Fruit fly (Drosophila melanogaster): ENCODE measurements around the gene RhoGAP92B.

Gene RhoGAP92B

dm6 chr3R:19860996-19861719 is 43.8 kb upstream of the RhoGAP92B start, which contains the start of the genes Ire1 and Mrm2 (continued):
- TF ChIP-seq fru (optimal IDR thresholded peaks at IDR 0.05) (no peak), CG9876 (GFP tag; optimal IDR thresholded peaks at IDR 0.05) (peak; percentile 85), tna (GFP tag; IDR thresholded peaks at IDR 0.05; ENCODE audit: partially characterized antibody) (no peak; the same call in 1 of the 2 replicates), CHES-1-like (GFP tag; optimal IDR thresholded peaks at IDR 0.05) (peak; percentile 93), CG10654 (GFP tag; optimal IDR thresholded peaks at IDR 0.05) (peak; percentile 69), Stat92E (GFP tag; optimal IDR thresholded peaks at IDR 0.05) (peak in 1 of 3 experiments; percentile 58), her (GFP tag; optimal IDR thresholded peaks at IDR 0.05) (peak; percentile 81), CG17829 (tag; optimal IDR thresholded peaks at IDR 0.05) (peak; percentile 85), sna (GFP tag; IDR thresholded peaks at IDR 0.05; ENCODE audit: partially characterized antibody) (0 out of 2 replicates have a peak, but pooled peaks have one; percentile 65), cwo (GFP tag; optimal IDR thresholded peaks at IDR 0.05) (peak; percentile 53), CG10462 (GFP tag; optimal IDR thresholded peaks at IDR 0.05) (peak; percentile 53), onecut (GFP tag; IDR thresholded peaks at IDR 0.05) (peak; percentile 70), Xrp1 (GFP tag; IDR thresholded peaks at IDR 0.05) (peak; percentile 64; the same call in 1 of the 2 replicates), pan (optimal IDR thresholded peaks at IDR 0.05) (no peak), pan (GFP tag; optimal IDR thresholded peaks at IDR 0.05 in 1 of 2, IDR thresholded peaks at IDR 0.05 in 1 of 2) (peak in 1 of 2 experiments; percentile 78), ftz-f1 (GFP tag; optimal IDR thresholded peaks at IDR 0.05) (no peak), CG9817 (tag; optimal IDR thresholded peaks at IDR 0.05) (peak; percentile 90), Hr78 (GFP tag; optimal IDR thresholded peaks at IDR 0.05) (peak; percentile 1 to 72), mam (GFP tag; optimal IDR thresholded peaks at IDR 0.05) (peak; percentile 93), CG2875 (GFP tag; optimal IDR thresholded peaks at IDR 0.05) (peak; percentile 48), Pdp1 (GFP tag; optimal IDR thresholded peaks at IDR 0.05) (peak; percentile 92 to 93), CG13296 (GFP tag; optimal IDR thresholded peaks at IDR 0.05) (peak; percentile 45), CG13894 (tag; optimal IDR thresholded peaks at IDR 0.05) (peak; percentile 69), CG6272 (GFP tag; IDR thresholded peaks at IDR 0.05) (peak; percentile 63), nau (GFP tag; optimal IDR thresholded peaks at IDR 0.05) (no peak), CG7556 (GFP tag; optimal IDR thresholded peaks at IDR 0.05) (peak; percentile 46), Bdp1 (GFP tag; optimal IDR thresholded peaks at IDR 0.05) (peak; percentile 75), Atf6 (GFP tag; IDR thresholded peaks at IDR 0.05) (peak; percentile 64), NC2β (GFP tag; optimal IDR thresholded peaks at IDR 0.05) (peak; percentile 91), Dfd (GFP tag; optimal IDR thresholded peaks at IDR 0.05) (peak in 1 of 2 experiments; percentile 87), ato (GFP tag; IDR thresholded peaks at IDR 0.05; ENCODE audit: partially characterized antibody) (no peak), cas (GFP tag; IDR thresholded peaks at IDR 0.05) (peak; percentile 24; the same call in 1 of the 2 replicates), Blimp-1 (GFP tag; optimal IDR thresholded peaks at IDR 0.05) (peak; percentile 50), Lpt (GFP tag; optimal IDR thresholded peaks at IDR 0.05) (no peak), kay (GFP tag; optimal IDR thresholded peaks at IDR 0.05) (peak; percentile 60), CG9215 (GFP tag; IDR thresholded peaks at IDR 0.05) (peak; percentile 78), seq (GFP tag; IDR thresholded peaks at IDR 0.05) (peak; percentile 29; the same call in 1 of the 2 replicates), ERR (GFP tag; optimal IDR thresholded peaks at IDR 0.05) (peak; percentile 73), Asciz (GFP tag; optimal IDR thresholded peaks at IDR 0.05) (no peak), CG16863 (GFP tag; optimal IDR thresholded peaks at IDR 0.05) (peak; percentile 67), CG4730 (GFP tag; IDR thresholded peaks at IDR 0.05) (peak; percentile 60), Ptx1 (GFP tag; IDR thresholded peaks at IDR 0.05) (peak; percentile 89), PHDP (tag; optimal IDR thresholded peaks at IDR 0.05) (peak; percentile 74), MBD-R2 (GFP tag; IDR thresholded peaks at IDR 0.05) (peak; percentile 82), MTF-1 (GFP tag; optimal IDR thresholded peaks at IDR 0.05; ENCODE audit: borderline replicate concordance) (no peak), wdn (GFP tag; IDR thresholded peaks at IDR 0.05) (peak; percentile 49; the same call in 1 of the 2 replicates), Med (GFP tag) (peak; percentile 98), CG1233 (GFP tag; optimal IDR thresholded peaks at IDR 0.05) (peak; percentile 35), mirr (GFP tag; optimal IDR thresholded peaks at IDR 0.05) (peak; percentile 29)

All from whole organism, embryonic.